Worm (Caenorhabditis elegans): ENCODE results near the gene col-86.

Gene col-86

ce11 chrII:13073742-13074141 lies 24.3 kb downstream of the col-86 start:
- peak; percentile 79 for TF ChIP-seq aha-1 (tag)
- TF ChIP-seq zip-2 (tag; optimal IDR thresholded peaks at IDR 0.05), result no peak

- TF ChIP-seq pqm-1 (tag; optimal IDR thresholded peaks at IDR 0.05) (peak; percentile 97), lin-39 (tag; optimal IDR thresholded peaks at IDR 0.05) (no peak), nhr-25 (tag; optimal IDR thresholded peaks at IDR 0.05; ENCODE audit: borderline replicate concordance, insufficient read depth) (no peak), dve-1 (tag; optimal IDR thresholded peaks at IDR 0.05; ENCODE audit: insufficient read depth) (peak; percentile 69), tag-97 (GFP tag; IDR thresholded peaks at IDR 0.05) (no peak), hif-1 (tag; optimal IDR thresholded peaks at IDR 0.05) (no peak), hlh-30 (tag; optimal IDR thresholded peaks at IDR 0.05; ENCODE audit: insufficient read depth) (peak; percentile 50), gei-8 (GFP tag; optimal IDR thresholded peaks at IDR 0.05) (no peak), ceh-32 (tag; optimal IDR thresholded peaks at IDR 0.05; ENCODE audit: poor library complexity) (no peak), set-16 (GFP tag; IDR thresholded peaks at IDR 0.05) (no peak), lin-15B (tag; optimal IDR thresholded peaks at IDR 0.05) (no peak), mdl-1 (tag; optimal IDR thresholded peaks at IDR 0.05) (peak in 1 of 2 experiments; percentile 17), nhr-77 (tag; optimal IDR thresholded peaks at IDR 0.05) (peak; percentile 45), daf-12 (tag; optimal IDR thresholded peaks at IDR 0.05) (no peak), lin-13 (GFP tag; optimal IDR thresholded peaks at IDR 0.05) (no peak), hlh-11 (tag; optimal IDR thresholded peaks at IDR 0.05) (peak; percentile 88), fkh-10 (GFP tag; optimal IDR thresholded peaks at IDR 0.05) (no peak), madf-9 (GFP tag; conservative IDR thresholded peaks at IDR 0.05) (no peak), nhr-28 (tag; optimal IDR thresholded peaks at IDR 0.05) (peak; percentile 94), dmd-6 (GFP tag; IDR thresholded peaks at IDR 0.05) (peak; percentile 68), daf-16 (GFP tag; optimal IDR thresholded peaks at IDR 0.05) (no peak), daf-16 (tag; optimal IDR thresholded peaks at IDR 0.05) (peak; percentile 81), lin-38 (GFP tag; IDR thresholded peaks at IDR 0.05) (no peak), tra-1 (GFP tag; IDR thresholded peaks at IDR 0.05) (no peak), vab-7 (GFP tag; IDR thresholded peaks at IDR 0.05) (no peak), php-3 (GFP tag; IDR thresholded peaks at IDR 0.05) (peak; percentile 51; the same call in 1 of the 2 replicates), madf-5 (GFP tag; IDR thresholded peaks at IDR 0.05) (no peak), nhr-41 (GFP tag; IDR thresholded peaks at IDR 0.05) (peak; percentile 98), F10B5.3 (tag; optimal IDR thresholded peaks at IDR 0.05) (no peak), mep-1 (tag; optimal IDR thresholded peaks at IDR 0.05) (no peak), nhr-48 (tag; optimal IDR thresholded peaks at IDR 0.05) (peak; percentile 30), daf-8 (GFP tag; IDR thresholded peaks at IDR 0.05) (no peak), mxl-3 (GFP tag; optimal IDR thresholded peaks at IDR 0.05) (peak; percentile 27), aha-1 (tag) (no peak)
Observed at ce11 chrII:13073102-13073501, 25.0 kb downstream of the col-86 start, which contains the start of gene F42G4.5. Gene F42G4.5, plus strand, starts transcription at chrII:13073480.

- peak; percentile 6 for TF ChIP-seq sdz-12 (GFP tag; optimal IDR thresholded peaks at IDR 0.05)
- TF ChIP-seq ceh-20 (GFP tag; IDR thresholded peaks at IDR 0.05), result peak; percentile 41; the same call in 1 of the 2 replicates
- no peak for TF ChIP-seq Y75B8A.6 (GFP tag; IDR thresholded peaks at IDR 0.05)
- TF ChIP-seq set-16 (GFP tag; IDR thresholded peaks at IDR 0.05), result peak; percentile 94
- TF ChIP-seq F10B5.3 (tag; optimal IDR thresholded peaks at IDR 0.05), result no peak
- TF ChIP-seq arid-1 (GFP tag; conservative IDR thresholded peaks at IDR 0.05), result no peak
- no peak for TF ChIP-seq dve-1 (tag; optimal IDR thresholded peaks at IDR 0.05; ENCODE audit: insufficient read depth)
- peak in 1 of 2 experiments; percentile 18 for TF ChIP-seq hif-1 (tag; optimal IDR thresholded peaks at IDR 0.05)
- TF ChIP-seq daf-16 (GFP tag; optimal IDR thresholded peaks at IDR 0.05), result peak in 1 of 2 experiments; percentile 33
- TF ChIP-seq daf-16 (tag; optimal IDR thresholded peaks at IDR 0.05), result no peak
- 0 out of 2 replicates have a peak, but pooled peaks have one; percentile 15 for TF ChIP-seq ceh-44 (GFP tag; IDR thresholded peaks at IDR 0.05)
- TF ChIP-seq vab-7 (GFP tag; IDR thresholded peaks at IDR 0.05), result no peak
- TF ChIP-seq hlh-11 (tag; optimal IDR thresholded peaks at IDR 0.05), result peak; percentile 53
- no peak for TF ChIP-seq daf-12 (tag; optimal IDR thresholded peaks at IDR 0.05)
- peak; percentile 68 for TF ChIP-seq aha-1 (tag)
- TF ChIP-seq lin-29 (GFP tag; IDR thresholded peaks at IDR 0.05), result 0 out of 2 replicates have a peak, but pooled peaks have one; percentile 9
- no peak for TF ChIP-seq skn-1 (tag; optimal IDR thresholded peaks at IDR 0.05)
Observed at ce11 chrII:13066777-13067290, 31.2 kb downstream of the col-86 start.

Measured in whole organism, L4 larva.